Worm (Caenorhabditis elegans): ENCODE data around the gene col-144.

DNA sequence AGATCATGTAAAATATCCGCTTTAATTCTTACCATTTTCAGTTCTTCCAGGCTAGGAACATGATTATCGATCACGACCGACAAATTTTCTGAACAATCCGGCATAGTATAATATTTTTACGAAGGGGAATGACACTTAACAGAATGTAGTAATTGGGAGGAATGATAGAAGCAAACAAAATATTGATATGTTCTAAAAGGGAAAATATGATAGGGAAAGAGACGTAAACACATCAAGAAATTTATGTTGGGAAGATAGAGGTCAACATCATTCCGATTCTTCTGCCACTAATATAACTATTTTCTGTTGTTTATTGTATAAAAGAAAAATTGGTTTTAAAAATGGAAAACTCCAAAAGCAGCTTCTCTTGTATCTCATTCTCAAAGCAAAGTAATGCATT, 36.7 kb upstream of the col-144 start, which contains the start of gene C24B5.4:
- TF ChIP-seq lsy-2 (tag; optimal IDR thresholded peaks at IDR 0.05) = no peak
- TF ChIP-seq ztf-4 (tag; optimal IDR thresholded peaks at IDR 0.05) = no peak
- no peak for TF ChIP-seq nhr-237 (tag; optimal IDR thresholded peaks at IDR 0.05)
- TF ChIP-seq egl-13 (tag; optimal IDR thresholded peaks at IDR 0.05) = no peak
- no peak for TF ChIP-seq sptf-1 (tag; optimal IDR thresholded peaks at IDR 0.05)
- no peak for TF ChIP-seq nhr-11 (tag; optimal IDR thresholded peaks at IDR 0.05)
- TF ChIP-seq ama-1 (optimal IDR thresholded peaks at IDR 0.05) = no peak
- no peak for TF ChIP-seq hlh-4 (tag; optimal IDR thresholded peaks at IDR 0.05)
- TF ChIP-seq snpc-4 (tag; optimal IDR thresholded peaks at IDR 0.05) = no peak
- no peak for TF ChIP-seq fos-1 (tag; optimal IDR thresholded peaks at IDR 0.05)

Data from whole organism, L1 larva.